Fruit fly (Drosophila melanogaster) whole organism, embryonic: ENCODE data around the gene nAChRalpha3.

Source experiments
- Asciz ChIP-seq: fragments of 200-800 bp; sonication (Bioruptor generic); optimal IDR thresholded peaks from 2 replicates; lab custom pipeline; 2017; ENCODE audit warnings: missing biosample characterization, mild to moderate bottlenecking, missing genetic modification characterization, missing genetic modification reagents
- Atf3 ChIP-seq: fragments of 200-800 bp; sonication (Bioruptor generic); optimal IDR thresholded peaks from 3 replicates; lab custom pipeline; 2016; ENCODE audit warnings: missing biosample characterization, missing genetic modification characterization
- Awh ChIP-seq: fragments of 200-800 bp; sonication (Bioruptor generic); IDR thresholded peaks from 2 replicates; pipeline ENCODE4, ENCODE4 v1.3.6; 2022; ENCODE audit warnings: missing biosample characterization, missing genetic modification characterization
- CG10543 ChIP-seq: fragments of 200-800 bp; sonication (Bioruptor generic); optimal IDR thresholded peaks from 3 replicates; lab custom pipeline; 2017; ENCODE audit warnings: missing biosample characterization, mild to moderate bottlenecking, missing genetic modification characterization, moderate library complexity
- CG10959 ChIP-seq: fragments of 200-800 bp; sonication (Bioruptor generic); IDR thresholded peaks from 2 replicates; pipeline ENCODE4 v1.3.6; 2022; ENCODE audit warnings: missing biosample characterization, missing genetic modification characterization
- CG10979 ChIP-seq: fragments of 200-800 bp; sonication (Bioruptor generic); optimal IDR thresholded peaks from 2 replicates; lab custom pipeline; 2018; ENCODE audit warnings: missing biosample characterization, mild to moderate bottlenecking, missing genetic modification characterization, moderate library complexity
- CG11085 ChIP-seq: fragments of 200-800 bp; sonication (Bioruptor generic); IDR thresholded peaks from 2 replicates; pipeline ENCODE4 v1.3.6; 2022; ENCODE audit warnings: missing biosample characterization, missing genetic modification characterization
- CG11093 ChIP-seq: fragments of 200-800 bp; sonication (Bioruptor generic); IDR thresholded peaks from 3 replicates; pipeline ENCODE4 v1.3.6; 2022; ENCODE audit warnings: missing biosample characterization, missing genetic modification characterization
- CG11695 ChIP-seq: fragments of 200-800 bp; sonication (Bioruptor generic); IDR thresholded peaks from 3 replicates; pipeline ENCODE4 v1.3.6; 2022; ENCODE audit warnings: missing biosample characterization, missing genetic modification characterization
- CG12219 ChIP-seq: fragments of 200-800 bp; sonication (Bioruptor generic); optimal IDR thresholded peaks from 3 replicates; lab custom pipeline; 2018; ENCODE audit warnings: missing biosample characterization, mild to moderate bottlenecking, missing genetic modification characterization
- CG12659 ChIP-seq: fragments of 200-800 bp; sonication (Bioruptor generic); optimal IDR thresholded peaks from 3 replicates; lab custom pipeline; 2017; ENCODE audit warnings: mild to moderate bottlenecking, missing biosample characterization, missing genetic modification reagents, missing genetic modification characterization
- CG14014 ChIP-seq: fragments of 200-800 bp; sonication (Bioruptor generic); IDR thresholded peaks from 2 replicates; pipeline ENCODE4 v1.3.6; 2022; ENCODE audit warnings: missing biosample characterization, missing genetic modification characterization
- CG1529 ChIP-seq: fragments of 200-800 bp; sonication (Bioruptor generic); optimal IDR thresholded peaks from 3 replicates; lab custom pipeline; 2018; ENCODE audit warnings: missing biosample characterization, missing genetic modification characterization
- CG1647 ChIP-seq: fragments of 200-800 bp; sonication (Bioruptor generic); optimal IDR thresholded peaks from 3 replicates; lab custom pipeline; 2016; ENCODE audit warnings: missing biosample characterization, missing genetic modification characterization
- CG16779 ChIP-seq: fragments of 200-800 bp; sonication (Bioruptor generic); IDR thresholded peaks from 2 replicates; pipeline ENCODE4 v1.3.6; 2022; ENCODE audit warnings: missing biosample characterization, missing genetic modification characterization
- CG18011 ChIP-seq: fragments of 200-800 bp; sonication (Bioruptor generic); optimal IDR thresholded peaks from 2 replicates; lab custom pipeline; 2017; ENCODE audit warnings: missing biosample characterization, missing genetic modification characterization, mild to moderate bottlenecking, moderate library complexity, missing genotype
- CG31441 ChIP-seq: fragments of 200-800 bp; sonication (Bioruptor generic); IDR thresholded peaks from 2 replicates; pipeline ENCODE4 v1.3.6; 2022; ENCODE audit warnings: missing biosample characterization, missing genetic modification characterization
- CG32767 ChIP-seq: fragments of 200-800 bp; sonication (Bioruptor generic); IDR thresholded peaks from 2 replicates; pipeline ENCODE4 v1.3.6; 2022; ENCODE audit warnings: missing biosample characterization, missing genetic modification characterization
- CG34422 ChIP-seq: fragments of 200-800 bp; sonication (Bioruptor generic); IDR thresholded peaks from 3 replicates; pipeline ENCODE4 v1.3.6; 2022; ENCODE audit warnings: missing biosample characterization, missing genetic modification characterization
- CG6689 ChIP-seq: fragments of 200-800 bp; sonication (Bioruptor generic); IDR thresholded peaks from 2 replicates; pipeline ENCODE4 v1.3.6; 2022; ENCODE audit warnings: missing biosample characterization, missing genetic modification characterization
- CG7786 ChIP-seq: fragments of 200-800 bp; sonication (Bioruptor generic); optimal IDR thresholded peaks from 2 replicates; lab custom pipeline; 2016; ENCODE audit warnings: missing biosample characterization, missing genetic modification characterization
- CkIIα-i1 ChIP-seq: fragments of 200-800 bp; sonication (Bioruptor generic); IDR thresholded peaks from 2 replicates; pipeline ENCODE4 v1.3.6; 2022; ENCODE audit warnings: missing biosample characterization, missing genetic modification characterization
- Doc3 ChIP-seq: fragments of 200-800 bp; sonication (Bioruptor generic); IDR thresholded peaks from 3 replicates; pipeline ENCODE4 v1.3.6; 2022; ENCODE audit warnings: missing biosample characterization, missing genetic modification characterization; ENCODE audit not compliant: partially characterized antibody
- Dref ChIP-seq: fragments of 200-800 bp; sonication (Bioruptor generic); IDR thresholded peaks from 2 replicates; pipeline ENCODE4 v1.3.6; 2022; ENCODE audit warnings: missing biosample characterization, missing genetic modification characterization
- Eip74EF ChIP-seq, 2 experiments: fragments of 200-800 bp in 1 of 2; fragments of >200 bp in 1 of 2; sonication (Bioruptor generic) in 1 of 2; optimal IDR thresholded peaks; 2 replicates each; lab custom pipeline; 2017 to 2019; ENCODE audit warnings: missing biosample characterization in 2 of 2, missing genetic modification characterization in 2 of 2, mild to moderate bottlenecking in 1 of 2, moderate library complexity in 1 of 2
- Hmx ChIP-seq: fragments of 200-800 bp; sonication (Bioruptor generic); optimal IDR thresholded peaks from 2 replicates; lab custom pipeline; 2016; ENCODE audit warnings: missing biosample characterization, missing genetic modification characterization
- Meics ChIP-seq: fragments of 200-800 bp; sonication (Bioruptor generic); optimal IDR thresholded peaks from 2 replicates; lab custom pipeline; 2017; ENCODE audit warnings: missing biosample characterization, mild to moderate bottlenecking, missing genetic modification characterization
- Mes4 ChIP-seq: fragments of 200-800 bp; sonication (Bioruptor generic); optimal IDR thresholded peaks from 2 replicates; lab custom pipeline; 2016; ENCODE audit warnings: missing biosample characterization, missing genetic modification characterization
- Mrtf ChIP-seq: fragments of 200-800 bp; sonication (Bioruptor generic); IDR thresholded peaks from 3 replicates; pipeline ENCODE4 v1.3.6; 2022; ENCODE audit warnings: missing biosample characterization, missing genetic modification characterization
- NK7.1 ChIP-seq: fragments of 200-800 bp; sonication (Bioruptor generic); optimal IDR thresholded peaks from 3 replicates; lab custom pipeline; 2016; ENCODE audit warnings: missing biosample characterization, missing genetic modification characterization
- Oli ChIP-seq: fragments of 200-800 bp; sonication (Bioruptor generic); optimal IDR thresholded peaks from 2 replicates; lab custom pipeline; 2018; ENCODE audit warnings: missing biosample characterization, mild to moderate bottlenecking, missing genetic modification characterization, moderate library complexity
- Scr ChIP-seq: fragments of 200-800 bp; sonication (Bioruptor generic); IDR thresholded peaks from 2 replicates; pipeline ENCODE4 v1.3.6; 2022; ENCODE audit warnings: missing biosample characterization, missing genetic modification characterization; ENCODE audit not compliant: partially characterized antibody
- ac ChIP-seq: fragments of 200-800 bp; sonication (Bioruptor generic); optimal IDR thresholded peaks from 3 replicates; lab custom pipeline; 2017; ENCODE audit warnings: missing biosample characterization, mild to moderate bottlenecking, missing genetic modification characterization
- bcd ChIP-seq: fragments of 200-800 bp; sonication (Bioruptor generic); optimal IDR thresholded peaks from 2 replicates; lab custom pipeline; 2017; ENCODE audit warnings: missing biosample characterization, mild to moderate bottlenecking, missing genetic modification characterization
- cwo ChIP-seq: fragments of 200-800 bp; sonication (Bioruptor generic); optimal IDR thresholded peaks from 3 replicates; lab custom pipeline; 2017; ENCODE audit warnings: missing biosample characterization, missing genetic modification characterization, mild to moderate bottlenecking, moderate library complexity, missing genetic modification reagents
- da ChIP-seq: fragments of 200-800 bp; sonication (Bioruptor generic); optimal IDR thresholded peaks from 2 replicates; lab custom pipeline; 2016; ENCODE audit warnings: missing biosample characterization, missing genetic modification characterization
- dmrt11E ChIP-seq: fragments of 200-800 bp; sonication (Bioruptor generic); optimal IDR thresholded peaks from 3 replicates; lab custom pipeline; 2018; ENCODE audit warnings: missing biosample characterization, mild to moderate bottlenecking, missing genetic modification characterization, moderate library complexity
- fru ChIP-seq: fragments of >200 bp; optimal IDR thresholded peaks from 2 replicates; lab custom pipeline; 2017
- gfzf ChIP-seq: fragments of 200-800 bp; sonication (Bioruptor generic); optimal IDR thresholded peaks from 2 replicates; lab custom pipeline; 2016; ENCODE audit warnings: missing biosample characterization, mild to moderate bottlenecking, missing genetic modification characterization, moderate library complexity
- grau ChIP-seq: fragments of 200-800 bp; optimal IDR thresholded peaks from 3 replicates; lab custom pipeline; 2019; ENCODE audit warnings: missing biosample characterization, mild to moderate bottlenecking, missing genetic modification characterization, moderate library complexity
- ken ChIP-seq: fragments of 200-800 bp; sonication (Bioruptor generic); IDR thresholded peaks from 3 replicates; pipeline ENCODE4 v1.3.6; 2022; ENCODE audit warnings: missing biosample characterization, missing genetic modification characterization
- luna ChIP-seq: fragments of 200-800 bp; sonication (Bioruptor generic); optimal IDR thresholded peaks from 2 replicates; lab custom pipeline; 2016; ENCODE audit warnings: missing biosample characterization, missing genetic modification characterization
- nmo ChIP-seq: fragments of 200-800 bp; sonication (Bioruptor generic); optimal IDR thresholded peaks from 2 replicates; lab custom pipeline; 2018; ENCODE audit warnings: missing biosample characterization, mild to moderate bottlenecking, missing genetic modification characterization, moderate library complexity
- phol ChIP-seq: fragments of 200-800 bp; sonication (Bioruptor generic); optimal IDR thresholded peaks from 3 replicates; lab custom pipeline; 2018; ENCODE audit warnings: missing biosample characterization, mild to moderate bottlenecking, missing genetic modification characterization, moderate library complexity
- sens ChIP-seq: fragments of 200-800 bp; sonication (Bioruptor generic); peaks from one replicate; lab custom pipeline; 2016; ENCODE audit warnings: missing biosample characterization, missing genetic modification characterization
- sens-2 ChIP-seq: fragments of 200-800 bp; sonication (Bioruptor generic); IDR thresholded peaks from 2 replicates; pipeline ENCODE4 v1.3.6; 2022; ENCODE audit warnings: missing biosample characterization, missing genetic modification characterization
- sr ChIP-seq: fragments of 200-800 bp; sonication (Bioruptor generic); IDR thresholded peaks from 3 replicates; pipeline ENCODE4 v1.3.6; 2022; ENCODE audit warnings: missing biosample characterization, missing genetic modification characterization
- zf30C ChIP-seq: fragments of 200-800 bp; sonication (Bioruptor generic); optimal IDR thresholded peaks from 3 replicates; lab custom pipeline; 2018; ENCODE audit warnings: missing biosample characterization, mild to moderate bottlenecking, missing genetic modification characterization
- zfh2 ChIP-seq: fragments of 200-800 bp; sonication (Bioruptor generic); optimal IDR thresholded peaks from 2 replicates; lab custom pipeline; 2016; ENCODE audit warnings: missing biosample characterization, missing genetic modification characterization

nAChRalpha3 gene

DNA sequence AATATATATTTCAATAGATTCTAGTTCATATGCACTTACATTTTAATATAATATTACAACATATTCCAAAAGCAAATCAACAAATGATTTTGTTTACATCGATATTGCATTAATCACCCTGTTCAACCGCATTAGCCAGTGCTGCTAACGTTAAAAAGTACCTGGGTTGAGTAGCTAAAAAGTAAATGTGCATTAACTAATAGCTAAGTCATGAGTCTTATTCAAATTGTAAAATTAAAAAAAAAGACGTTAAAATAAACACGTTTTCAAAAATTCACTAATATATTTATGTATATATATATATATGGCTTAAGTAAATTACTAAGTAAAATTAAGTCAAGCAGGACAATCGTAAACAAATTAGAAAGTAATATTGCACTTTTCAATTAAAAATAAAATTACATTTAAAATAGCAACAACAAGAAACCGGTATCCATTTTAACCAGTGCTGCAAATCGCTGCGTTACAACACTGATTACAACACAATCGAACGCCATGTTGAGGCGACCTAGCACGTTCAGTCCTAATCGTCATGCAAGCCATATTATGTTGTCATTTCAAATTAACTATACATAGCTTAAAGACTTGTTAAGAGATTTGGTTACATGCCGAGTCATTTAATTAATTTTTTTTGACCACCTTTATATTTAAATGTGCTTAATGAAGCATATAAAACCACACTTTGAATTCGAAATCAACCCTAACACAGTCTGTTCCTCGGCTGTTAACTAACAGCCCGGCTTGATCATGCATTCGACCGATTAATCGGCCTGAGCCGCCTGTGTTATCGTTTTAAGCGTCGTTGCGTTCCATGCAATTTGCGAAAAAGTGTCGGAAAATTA is 31.4 kb upstream of the nAChRalpha3 start, which contains the start of gene CG10555 (continued):
- TF ChIP-seq CG11093 (GFP tag; lab: Robert Waterston, UW) (peak; percentile 83), ac (GFP tag; lab: Kevin White, UChicago) (peak; percentile 28), zfh2 (GFP tag; lab: Kevin White, UChicago) (peak; percentile 92), Meics (GFP tag; lab: Kevin White, UChicago) (peak; percentile 78), CG10543 (peak; percentile 83), CG12219 (GFP tag; lab: Kevin White, UChicago) (peak; percentile 52), Oli (tag; lab: Kevin White, UChicago) (peak; percentile 62), Awh (GFP tag; lab: Robert Waterston, UW) (peak; percentile 63), CkIIα-i1 (GFP tag; lab: Robert Waterston, UW) (no peak), CG1647 (GFP tag; lab: Kevin White, UChicago) (peak; percentile 87), CG14014 (peak; percentile 73), Eip74EF (GFP tag; optimal IDR thresholded peaks at IDR 0.05; lab: Kevin White, UChicago) (peak in 1 of 2 experiments; percentile 33), nmo (peak; percentile 87), sr (GFP tag; lab: Robert Waterston, UW) (no peak; the same call in 1 of the 3 replicates), Doc3 (GFP tag; lab: Robert Waterston, UW) (no peak), zf30C (GFP tag; lab: Kevin White, UChicago) (no peak), CG16779 (GFP tag; lab: Robert Waterston, UW) (peak; percentile 69; the same call in 1 of the 2 replicates), luna (no peak), Scr (GFP tag; lab: Robert Waterston, UW) (peak; percentile 73), Mrtf (GFP tag; lab: Robert Waterston, UW) (peak; percentile 84), Asciz (no peak), CG7786 (GFP tag; lab: Kevin White, UChicago) (peak; percentile 91), sens-2 (GFP tag; lab: Robert Waterston, UW) (peak; percentile 85), cwo (GFP tag; lab: Kevin White, UChicago) (peak; percentile 36), CG6689 (GFP tag; lab: Robert Waterston, UW) (peak; percentile 84), CG10979 (tag; lab: Kevin White, UChicago) (peak; percentile 93), ken (GFP tag; lab: Robert Waterston, UW) (peak; percentile 96), Atf3 (GFP tag; lab: Kevin White, UChicago) (peak; percentile 77), CG31441 (GFP tag; lab: Robert Waterston, UW) (peak; percentile 74), bcd (peak; percentile 83), CG12659 (GFP tag; lab: Kevin White, UChicago) (peak; percentile 85), CG18011 (GFP tag; lab: Kevin White, UChicago) (peak; percentile 67), Hmx (GFP tag; lab: Kevin White, UChicago) (peak; percentile 64), CG32767 (GFP tag; lab: Robert Waterston, UW) (peak; percentile 71; the same call in 1 of the 2 replicates), CG11695 (GFP tag; lab: Robert Waterston, UW) (peak; percentile 60; the same call in 2 of the 3 replicates), Mes4 (GFP tag; lab: Kevin White, UChicago) (peak; percentile 78), sens (GFP tag; lab: Kevin White, UChicago) (peak; percentile 96), phol (tag; lab: Kevin White, UChicago) (peak; percentile 100), Dref (peak; percentile 57), CG1529 (GFP tag; lab: Kevin White, UChicago) (peak; percentile 49), gfzf (peak; percentile 16), dmrt11E (tag; lab: Kevin White, UChicago) (peak; percentile 97), fru (lab: Kevin White, UChicago) (no peak), CG11085 (GFP tag; lab: Robert Waterston, UW) (peak; percentile 80), grau (tag; lab: Kevin White, UChicago) (peak; percentile 81), CG10959 (GFP tag; lab: Robert Waterston, UW) (peak; percentile 94), da (GFP tag; lab: Kevin White, UChicago) (peak; percentile 80), CG34422 (GFP tag; lab: Robert Waterston, UW) (peak; percentile 82), NK7.1 (GFP tag; lab: Kevin White, UChicago) (peak; percentile 46)
